Fruit fly (Drosophila melanogaster) whole organism, prepupa: ENCODE results near the gene CG3330.

Experiments used
- Blimp-1 ChIP-seq: fragments of 200-800 bp; sonication (Bioruptor generic); optimal IDR thresholded peaks from 3 replicates; lab custom pipeline; 2017; ENCODE audit warnings: missing biosample characterization, missing genetic modification characterization, mild to moderate bottlenecking, moderate library complexity, missing genetic modification reagents
- CG10631 ChIP-seq: fragments of 200-800 bp; sonication (Bioruptor generic); optimal IDR thresholded peaks from 2 replicates; lab custom pipeline; 2016; ENCODE audit warnings: missing biosample characterization, missing genetic modification characterization
- CG11294 ChIP-seq: fragments of 200-800 bp; sonication (Bioruptor generic); IDR thresholded peaks from 2 replicates; pipeline ENCODE4 v1.3.6; 2022; ENCODE audit warnings: missing biosample characterization, missing genetic modification characterization
- CG11762 ChIP-seq: fragments of 200-800 bp; sonication (Bioruptor generic); optimal IDR thresholded peaks from 3 replicates; lab custom pipeline; 2016; ENCODE audit warnings: missing biosample characterization, missing genetic modification characterization; ENCODE audit not compliant: insufficient read depth
- CG15336 ChIP-seq: fragments of 200-800 bp; sonication (Bioruptor generic); IDR thresholded peaks from 2 replicates; pipeline ENCODE4 v1.3.6; 2022; ENCODE audit warnings: missing biosample characterization, missing genetic modification characterization
- CG1621 ChIP-seq: fragments of 200-800 bp; sonication (Bioruptor generic); optimal IDR thresholded peaks from 3 replicates; lab custom pipeline; 2018; ENCODE audit warnings: missing biosample characterization, mild to moderate bottlenecking, missing genetic modification characterization
- CG3032 ChIP-seq: fragments of 200-800 bp; optimal IDR thresholded peaks from 2 replicates; lab custom pipeline; 2019; ENCODE audit warnings: missing biosample characterization, mild to moderate bottlenecking, missing genetic modification characterization, moderate library complexity
- CG3919 ChIP-seq: fragments of 200-800 bp; sonication (Bioruptor generic); optimal IDR thresholded peaks from 3 replicates; lab custom pipeline; 2016; ENCODE audit warnings: missing biosample characterization, missing genetic modification characterization
- CG6163 ChIP-seq: fragments of 200-800 bp; sonication (Bioruptor generic); IDR thresholded peaks from 3 replicates; pipeline ENCODE4 v1.3.6; 2022; ENCODE audit warnings: missing biosample characterization, missing genetic modification characterization
- CG6276 ChIP-seq: fragments of 200-800 bp; sonication (Bioruptor generic); optimal IDR thresholded peaks from 2 replicates; lab custom pipeline; 2017; ENCODE audit warnings: missing biosample characterization, mild to moderate bottlenecking, missing genetic modification characterization
- CG6792 ChIP-seq: fragments of 200-800 bp; sonication (Bioruptor generic); optimal IDR thresholded peaks from 3 replicates; lab custom pipeline; 2016; ENCODE audit warnings: missing biosample characterization, missing genetic modification characterization
- CG6808 ChIP-seq: fragments of 200-800 bp; sonication (Bioruptor generic); optimal IDR thresholded peaks from 3 replicates; lab custom pipeline; 2017; ENCODE audit warnings: missing biosample characterization, missing genetic modification characterization, mild to moderate bottlenecking, moderate library complexity, missing genetic modification reagents
- CG7368 ChIP-seq: fragments of 200-800 bp; sonication (Bioruptor generic); optimal IDR thresholded peaks from 3 replicates; lab custom pipeline; 2016; ENCODE audit warnings: missing biosample characterization, missing genetic modification characterization
- CG8119 ChIP-seq: fragments of 200-800 bp; sonication (Bioruptor generic); IDR thresholded peaks from 3 replicates; pipeline ENCODE4 v1.3.6; 2022; ENCODE audit warnings: missing biosample characterization, missing genetic modification characterization
- CG9139 ChIP-seq: fragments of 200-800 bp; sonication (Bioruptor generic); optimal IDR thresholded peaks from 3 replicates; lab custom pipeline; 2017; ENCODE audit warnings: missing biosample characterization, mild to moderate bottlenecking, missing genetic modification characterization
- Eip75B ChIP-seq: fragments of 200-800 bp; sonication (Bioruptor generic); optimal IDR thresholded peaks from 3 replicates; lab custom pipeline; 2016; ENCODE audit warnings: missing biosample characterization, missing genetic modification characterization
- Eip78C ChIP-seq: fragments of 200-800 bp; sonication (Bioruptor generic); peaks from one replicate; lab custom pipeline; 2016; ENCODE audit warnings: missing biosample characterization, missing genetic modification characterization
- Eip93F ChIP-seq: fragments of 200-800 bp; sonication (Bioruptor generic); optimal IDR thresholded peaks from 2 replicates; lab custom pipeline; 2016; ENCODE audit warnings: missing biosample characterization, mild to moderate bottlenecking, missing genetic modification characterization
- Ets21C ChIP-seq: fragments of 200-800 bp; sonication (Bioruptor generic); optimal IDR thresholded peaks from 3 replicates; lab custom pipeline; 2016; ENCODE audit warnings: missing biosample characterization, missing genetic modification characterization
- Ets96B ChIP-seq: fragments of 200-800 bp; optimal IDR thresholded peaks from 2 replicates; lab custom pipeline; 2019; ENCODE audit warnings: missing biosample characterization, mild to moderate bottlenecking, missing genetic modification characterization, moderate library complexity
- Gug ChIP-seq: fragments of 200-800 bp; sonication (Bioruptor generic); IDR thresholded peaks from 2 replicates; pipeline ENCODE4 v1.3.6; 2022; ENCODE audit warnings: missing biosample characterization, missing genetic modification characterization
- Hr38 ChIP-seq: sonication (Bioruptor generic); optimal IDR thresholded peaks from 2 replicates; lab custom pipeline; 2016; ENCODE audit warnings: missing biosample characterization, missing genetic modification characterization
- Hr39 ChIP-seq: fragments of 200-800 bp; sonication (Bioruptor generic); optimal IDR thresholded peaks from 2 replicates; lab custom pipeline; 2016; ENCODE audit warnings: missing biosample characterization, missing genetic modification characterization
- Hr4 ChIP-seq: fragments of 200-800 bp; sonication (Bioruptor generic); optimal IDR thresholded peaks from 3 replicates; lab custom pipeline; 2016; ENCODE audit warnings: missing biosample characterization, missing genetic modification characterization
- Lpt ChIP-seq: fragments of 200-800 bp; sonication (Bioruptor generic); optimal IDR thresholded peaks from 3 replicates; lab custom pipeline; 2016; ENCODE audit warnings: missing biosample characterization, missing genetic modification characterization
- Met ChIP-seq: fragments of 200-800 bp; sonication (Bioruptor generic); optimal IDR thresholded peaks from 3 replicates; lab custom pipeline; 2016; ENCODE audit warnings: missing biosample characterization, missing genetic modification characterization
- Smox ChIP-seq: fragments of 200-800 bp; sonication (Bioruptor generic); optimal IDR thresholded peaks from 3 replicates; lab custom pipeline; 2016; ENCODE audit warnings: missing biosample characterization, missing genetic modification characterization
- Sox102F ChIP-seq: fragments of 200-800 bp; sonication (Bioruptor generic); optimal IDR thresholded peaks from 2 replicates; lab custom pipeline; 2016; ENCODE audit warnings: missing biosample characterization, mild to moderate bottlenecking, missing genetic modification characterization
- Sox14 ChIP-seq: fragments of 200-800 bp; sonication (Bioruptor generic); optimal IDR thresholded peaks from 3 replicates; lab custom pipeline; 2016; ENCODE audit warnings: missing biosample characterization, missing genetic modification characterization
- Sox15 ChIP-seq: fragments of 200-800 bp; sonication (Bioruptor generic); optimal IDR thresholded peaks from 3 replicates; lab custom pipeline; 2016; ENCODE audit warnings: missing biosample characterization, missing genetic modification characterization
- acj6 ChIP-seq: fragments of 200-800 bp; sonication (Bioruptor generic); optimal IDR thresholded peaks from 3 replicates; lab custom pipeline; 2016; ENCODE audit warnings: missing biosample characterization, missing genetic modification characterization
- cyc ChIP-seq: fragments of 200-800 bp; sonication (Bioruptor generic); optimal IDR thresholded peaks from 3 replicates; lab custom pipeline; 2016; ENCODE audit warnings: missing biosample characterization, missing genetic modification characterization
- dac ChIP-seq: fragments of 200-800 bp; sonication (Bioruptor generic); optimal IDR thresholded peaks from 2 replicates; lab custom pipeline; 2017; ENCODE audit warnings: missing biosample characterization, mild to moderate bottlenecking, missing genetic modification characterization
- dsx ChIP-seq: fragments of 200-800 bp; optimal IDR thresholded peaks from 3 replicates; lab custom pipeline; 2019; ENCODE audit warnings: missing biosample characterization, mild to moderate bottlenecking, missing genetic modification characterization, moderate library complexity; ENCODE audit not compliant: poor library complexity, severe bottlenecking
- eg ChIP-seq: fragments of 200-800 bp; sonication (Bioruptor generic); IDR thresholded peaks from 3 replicates; pipeline ENCODE4 v1.3.6; 2022; ENCODE audit warnings: missing biosample characterization, missing genetic modification characterization
- esn ChIP-seq: fragments of 200-800 bp; sonication (Bioruptor generic); optimal IDR thresholded peaks from 2 replicates; lab custom pipeline; 2016; ENCODE audit warnings: missing biosample characterization, mild to moderate bottlenecking, missing genetic modification characterization, moderate library complexity
- fd85E ChIP-seq: fragments of 200-800 bp; sonication (Bioruptor generic); optimal IDR thresholded peaks from 3 replicates; lab custom pipeline; 2016; ENCODE audit warnings: missing biosample characterization, missing genetic modification characterization
- lz ChIP-seq: fragments of 200-800 bp; sonication (Bioruptor generic); optimal IDR thresholded peaks from 3 replicates; lab custom pipeline; 2016; ENCODE audit warnings: missing biosample characterization, missing genetic modification characterization
- pdm3 ChIP-seq: fragments of 200-800 bp; sonication (Bioruptor generic); optimal IDR thresholded peaks from 3 replicates; lab custom pipeline; 2016; ENCODE audit warnings: missing biosample characterization, missing genetic modification characterization
- salr ChIP-seq, 2 experiments: fragments of 200-800 bp; sonication (Bioruptor generic); optimal IDR thresholded peaks; 3 replicates each; lab custom pipeline; 2016 to 2018; ENCODE audit warnings: missing biosample characterization in 2 of 2, missing genetic modification characterization in 2 of 2, mild to moderate bottlenecking in 1 of 2
- ss ChIP-seq, 2 experiments: fragments of 200-800 bp; sonication (Bioruptor generic); optimal IDR thresholded peaks; 2 replicates in 1 of 2; 3 replicates in 1 of 2; lab custom pipeline; 2017 to 2018; ENCODE audit warnings: mild to moderate bottlenecking in 2 of 2, missing biosample characterization in 2 of 2, missing genetic modification characterization in 2 of 2, moderate library complexity in 1 of 2
- svp ChIP-seq: fragments of 200-800 bp; sonication (Bioruptor generic); peaks from one replicate; lab custom pipeline; 2016; ENCODE audit warnings: missing biosample characterization, missing genetic modification characterization
- vri ChIP-seq: fragments of 200-800 bp; sonication (Bioruptor generic); optimal IDR thresholded peaks from 3 replicates; lab custom pipeline; 2016; ENCODE audit warnings: missing biosample characterization, mild to moderate bottlenecking, missing genetic modification characterization

CG3330 gene

dm6 chr3R:27288202-27289135 lies 42.2 kb downstream of the CG3330 start, which contains the start of the genes bigmax and Hmu (continued):
- TF ChIP-seq ss (GFP tag; optimal IDR thresholded peaks at IDR 0.05; lab: Kevin White, UChicago), result peak in 1 of 2 experiments; percentile 69
- TF ChIP-seq CG7368 (GFP tag; lab: Kevin White, UChicago), result peak; percentile 69
- peak; percentile 80 for TF ChIP-seq CG3919 (GFP tag; lab: Kevin White, UChicago)
- TF ChIP-seq cyc (GFP tag; lab: Kevin White, UChicago), result peak; percentile 83
- TF ChIP-seq Ets21C, result peak; percentile 80
- no peak for TF ChIP-seq CG9139 (GFP tag; lab: Kevin White, UChicago)
- peak; percentile 68 for TF ChIP-seq vri (GFP tag; lab: Kevin White, UChicago)
- peak; percentile 79 for TF ChIP-seq Smox (GFP tag; lab: Kevin White, UChicago)
- TF ChIP-seq Sox102F (GFP tag; lab: Kevin White, UChicago), result no peak
- peak; percentile 85 for TF ChIP-seq eg
- TF ChIP-seq dac (GFP tag; lab: Kevin White, UChicago), result peak; percentile 49
- peak; percentile 82 for TF ChIP-seq Hr4 (GFP tag; lab: Kevin White, UChicago)
- TF ChIP-seq CG1621, result peak; percentile 90
- no peak for TF ChIP-seq fd85E (GFP tag; lab: Kevin White, UChicago)
- TF ChIP-seq Met, result peak; percentile 72
- TF ChIP-seq lz, result peak; percentile 89
- peak; percentile 40; the same call in 1 of the 2 replicates for TF ChIP-seq CG15336 (GFP tag; lab: Robert Waterston, UW)
- TF ChIP-seq, all 60 proteins: peak for 49

DNA sequence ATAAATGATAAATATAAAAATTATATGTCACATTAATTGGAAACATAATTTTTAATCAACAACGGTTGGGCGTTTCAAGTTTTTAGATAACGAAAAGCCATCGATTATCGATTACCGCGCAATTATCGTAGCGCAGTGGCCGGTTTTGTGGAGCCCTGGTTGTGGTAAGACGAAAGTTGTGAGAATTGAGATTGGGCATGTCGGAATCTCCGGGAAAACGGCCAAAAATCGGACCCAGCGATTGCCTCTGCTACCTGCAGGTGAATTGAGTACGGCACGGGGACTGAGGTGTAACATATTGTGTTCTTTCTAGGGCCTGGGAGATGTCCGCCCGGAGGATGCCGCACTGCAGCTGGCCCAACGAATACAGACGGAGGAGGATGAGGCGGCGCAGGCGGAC lies 47.0 kb downstream of the CG3330 start, which contains the start of gene CG3368:
TSS of gene CG3368 (plus strand) at position 136 of the 400 bp plus-strand sequence.
- TF ChIP-seq Eip93F (GFP tag; lab: Kevin White, UChicago) (peak; percentile 9), CG1621 (peak; percentile 2), fd85E (GFP tag; lab: Kevin White, UChicago) (no peak), CG6808 (GFP tag; lab: Kevin White, UChicago) (peak; percentile 71)

DNA sequence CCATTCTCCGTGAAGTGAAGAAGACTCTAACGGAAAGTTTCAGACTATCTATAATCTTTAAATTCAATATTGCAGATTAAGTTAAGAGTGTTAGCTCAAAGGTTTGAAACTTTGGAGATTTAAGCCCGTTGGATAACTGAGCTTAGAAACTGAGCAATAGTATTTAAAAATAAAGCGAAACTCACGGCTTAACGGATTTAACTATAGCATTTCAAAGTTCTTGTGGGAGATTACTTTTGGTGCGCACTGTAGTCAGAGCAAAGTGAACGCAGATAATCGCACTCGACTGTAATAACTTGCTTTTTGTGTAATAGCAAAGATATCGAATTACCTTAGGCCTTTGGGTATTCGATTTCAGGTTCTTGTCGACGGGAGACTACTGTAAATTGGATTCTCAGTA lies 48.4 kb downstream of the CG3330 start, which contains the start of gene mrt:
TSS of gene mrt (minus strand) at position 376 of the 400 bp plus-strand sequence.
- TF ChIP-seq Hr38 (GFP tag; lab: Kevin White, UChicago) (no peak), Blimp-1 (GFP tag; lab: Kevin White, UChicago) (peak; percentile 5), Sox14 (peak; percentile 59), Gug (peak; percentile 36; the same call in 1 of the 2 replicates), pdm3 (GFP tag; lab: Kevin White, UChicago) (peak; percentile 70), svp (peak; percentile 71), CG6163 (0 out of 3 replicates have a peak, but pooled peaks have one; percentile 50), CG8119 (GFP tag; lab: Robert Waterston, UW) (peak; percentile 61; the same call in 2 of the 3 replicates), Hr39 (GFP tag; lab: Kevin White, UChicago) (peak; percentile 65), CG6276 (GFP tag; lab: Kevin White, UChicago) (peak; percentile 62), ss (GFP tag; optimal IDR thresholded peaks at IDR 0.05; lab: Kevin White, UChicago) (no peak), CG3032 (peak; percentile 60), lz (peak; percentile 52), Eip93F (GFP tag; lab: Kevin White, UChicago) (no peak), Ets21C (peak; percentile 47), vri (GFP tag; lab: Kevin White, UChicago) (peak; percentile 31), Eip78C (GFP tag; lab: Kevin White, UChicago) (peak; percentile 92), CG9139 (GFP tag; lab: Kevin White, UChicago) (peak; percentile 32), CG11762 (GFP tag; lab: Kevin White, UChicago) (peak; percentile 44), dsx (GFP tag; lab: Kevin White, UChicago) (peak; percentile 31), dac (GFP tag; lab: Kevin White, UChicago) (no peak), salr (GFP tag; optimal IDR thresholded peaks at IDR 0.05; lab: Kevin White, UChicago) (peak; percentile 15 to 71), Lpt (GFP tag; lab: Kevin White, UChicago) (no peak), cyc (GFP tag; lab: Kevin White, UChicago) (peak; percentile 58), Ets96B (tag; lab: Kevin White, UChicago) (peak; percentile 25), Eip75B (GFP tag; lab: Kevin White, UChicago) (peak; percentile 55), CG6792 (peak; percentile 50), fd85E (GFP tag; lab: Kevin White, UChicago) (no peak), eg (peak; percentile 66; the same call in 2 of the 3 replicates), Hr4 (GFP tag; lab: Kevin White, UChicago) (peak; percentile 72), Sox15 (GFP tag; lab: Kevin White, UChicago) (peak; percentile 48), CG10631 (GFP tag; lab: Kevin White, UChicago) (peak; percentile 54), esn (GFP tag; lab: Kevin White, UChicago) (peak; percentile 66), acj6 (GFP tag; lab: Kevin White, UChicago) (peak; percentile 53), CG11294 (GFP tag; lab: Robert Waterston, UW) (peak; percentile 26; the same call in 1 of the 2 replicates)
